Fruit fly (Drosophila melanogaster): ENCODE results near the gene CG15385.

Gene CG15385

DNA sequence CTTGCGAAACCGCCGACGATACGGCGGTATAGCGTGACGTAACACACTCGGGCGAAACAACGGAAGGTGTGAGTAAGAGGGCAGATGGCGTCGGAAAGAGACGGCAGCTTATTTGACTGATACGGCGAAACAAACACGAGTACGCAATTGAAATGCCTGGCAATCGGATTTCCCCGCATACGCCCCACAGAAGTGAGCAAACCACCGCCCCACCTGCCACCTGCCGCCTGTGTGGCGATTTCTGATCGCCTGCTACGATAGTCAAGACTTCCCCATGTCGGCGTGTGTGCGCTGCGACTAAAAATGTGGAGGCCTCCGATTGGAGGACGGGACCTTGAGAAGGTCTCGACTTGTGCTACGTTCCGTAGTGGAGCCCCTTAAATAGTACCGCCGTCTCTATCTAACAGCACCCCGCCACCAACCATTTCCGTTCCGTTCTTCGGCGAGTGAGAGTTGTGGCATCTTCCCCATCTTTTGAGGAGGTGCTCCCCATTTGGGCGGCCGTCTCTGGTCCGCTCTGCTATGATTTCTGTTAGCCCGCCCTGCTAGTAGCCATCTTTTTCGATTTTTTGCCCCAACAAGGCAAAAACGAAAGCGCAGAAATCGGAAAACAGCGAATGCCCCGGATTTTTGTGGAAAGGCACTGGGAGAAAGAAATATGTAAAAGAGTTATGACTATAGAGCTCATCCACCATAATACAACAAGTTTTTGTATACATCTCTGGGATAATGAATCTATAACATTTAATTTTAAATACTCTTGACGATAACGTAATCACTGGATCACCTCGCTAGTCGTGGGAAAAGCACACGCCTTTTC is 13.5 kb downstream of the CG15385 start (continued):
- peak; percentile 88 for TF ChIP-seq CG12219 (GFP tag; optimal IDR thresholded peaks at IDR 0.05)
- TF ChIP-seq phol (tag; optimal IDR thresholded peaks at IDR 0.05), result peak; percentile 89
- TF ChIP-seq CG18262 (tag; optimal IDR thresholded peaks at IDR 0.05), result peak; percentile 89
- peak; percentile 18 for TF ChIP-seq CG7271 (tag; optimal IDR thresholded peaks at IDR 0.05)
- no peak for TF ChIP-seq Ravus (GFP tag; IDR thresholded peaks at IDR 0.05)
- TF ChIP-seq wdn (GFP tag; IDR thresholded peaks at IDR 0.05), result no peak
- peak; percentile 87 for TF ChIP-seq pum (GFP tag; optimal IDR thresholded peaks at IDR 0.05)
- TF ChIP-seq sr (GFP tag; IDR thresholded peaks at IDR 0.05), result no peak
- TF ChIP-seq NC2β (GFP tag; optimal IDR thresholded peaks at IDR 0.05), result peak; percentile 81
- no peak for TF ChIP-seq h (optimal IDR thresholded peaks at IDR 0.05)
- peak; percentile 94 for TF ChIP-seq gem (tag; optimal IDR thresholded peaks at IDR 0.05)
- TF ChIP-seq dan (GFP tag; IDR thresholded peaks at IDR 0.05), result no peak
- peak; percentile 83 for TF ChIP-seq CG11398 (GFP tag; optimal IDR thresholded peaks at IDR 0.05)
- TF ChIP-seq Poxn (GFP tag; IDR thresholded peaks at IDR 0.05), result no peak
- TF ChIP-seq CG4404 (GFP tag; IDR thresholded peaks at IDR 0.05), result no peak
- TF ChIP-seq ro (GFP tag; IDR thresholded peaks at IDR 0.05), result no peak
- TF ChIP-seq CG16779 (GFP tag; IDR thresholded peaks at IDR 0.05), result no peak
- no peak for TF ChIP-seq CG2129 (GFP tag; IDR thresholded peaks at IDR 0.05; ENCODE audit: partially characterized antibody)
- TF ChIP-seq Scr (GFP tag; IDR thresholded peaks at IDR 0.05; ENCODE audit: partially characterized antibody), result no peak
- no peak for TF ChIP-seq CG11560 (tag; IDR thresholded peaks at IDR 0.05)
- TF ChIP-seq Pdp1 (GFP tag; optimal IDR thresholded peaks at IDR 0.05), result peak; percentile 91 to 98
- TF ChIP-seq CG5245 (GFP tag; optimal IDR thresholded peaks at IDR 0.05), result peak; percentile 85
- TF ChIP-seq CG1647 (GFP tag; optimal IDR thresholded peaks at IDR 0.05), result peak; percentile 74
- TF ChIP-seq CG18011 (GFP tag; optimal IDR thresholded peaks at IDR 0.05), result peak; percentile 41
- TF ChIP-seq vvl (GFP tag; IDR thresholded peaks at IDR 0.05), result no peak
- peak; percentile 57 for TF ChIP-seq Vsx1 (GFP tag; optimal IDR thresholded peaks at IDR 0.05)
- TF ChIP-seq wor (GFP tag; IDR thresholded peaks at IDR 0.05), result no peak
- peak; percentile 78 for TF ChIP-seq HLH54F (GFP tag; optimal IDR thresholded peaks at IDR 0.05)
- TF ChIP-seq Ssrp (tag; optimal IDR thresholded peaks at IDR 0.05), result peak; percentile 86
- TF ChIP-seq Taf1 (GFP tag; IDR thresholded peaks at IDR 0.05), result no peak
- no peak for TF ChIP-seq lmd (GFP tag; IDR thresholded peaks at IDR 0.05)
- TF ChIP-seq ind (GFP tag; optimal IDR thresholded peaks at IDR 0.05), result peak; percentile 89
- peak; percentile 31 for TF ChIP-seq Neu2 (GFP tag; optimal IDR thresholded peaks at IDR 0.05; ENCODE audit: borderline replicate concordance)
- peak; percentile 71 for TF ChIP-seq CG15514 (GFP tag; optimal IDR thresholded peaks at IDR 0.05)
- peak; percentile 87 for TF ChIP-seq CG8089 (GFP tag; optimal IDR thresholded peaks at IDR 0.05)
- peak; percentile 82 for TF ChIP-seq Spps (tag; optimal IDR thresholded peaks at IDR 0.05)
- no peak for TF ChIP-seq H15 (GFP tag; IDR thresholded peaks at IDR 0.05)
- peak; percentile 55 for TF ChIP-seq ab (GFP tag; optimal IDR thresholded peaks at IDR 0.05)
- peak; percentile 65 for TF ChIP-seq CG13123 (GFP tag; optimal IDR thresholded peaks at IDR 0.05)
- TF ChIP-seq pfk (GFP tag; optimal IDR thresholded peaks at IDR 0.05), result peak; percentile 51
- peak; percentile 50 for TF ChIP-seq CG10274 (GFP tag; optimal IDR thresholded peaks at IDR 0.05)
- no peak for TF ChIP-seq Ptx1 (GFP tag; IDR thresholded peaks at IDR 0.05)
- peak; percentile 87 for TF ChIP-seq Atf3 (GFP tag; optimal IDR thresholded peaks at IDR 0.05)
- TF ChIP-seq zen (tag; optimal IDR thresholded peaks at IDR 0.05), result peak; percentile 57
- TF ChIP-seq CG13296 (GFP tag; optimal IDR thresholded peaks at IDR 0.05), result peak; percentile 62
- TF ChIP-seq CG8388 (GFP tag; optimal IDR thresholded peaks at IDR 0.05), result peak; percentile 86
- TF ChIP-seq CG18599 (GFP tag; optimal IDR thresholded peaks at IDR 0.05), result peak; percentile 93
- TF ChIP-seq p53 (GFP tag; optimal IDR thresholded peaks at IDR 0.05), result peak; percentile 20
- peak; percentile 80 for TF ChIP-seq Abd-B (GFP tag; optimal IDR thresholded peaks at IDR 0.05)
- TF ChIP-seq Doc3 (GFP tag; IDR thresholded peaks at IDR 0.05; ENCODE audit: partially characterized antibody), result no peak
